Fruit fly (Drosophila melanogaster) whole organism: ENCODE measurements around the gene CG46310.

Experiments
- Dll ChIP-seq: fragments of >200 bp; optimal IDR thresholded peaks from 2 replicates; lab custom pipeline; 2017
- EcR ChIP-seq, 2 experiments: fragments of >200 bp; optimal IDR thresholded peaks; 2 replicates each; lab custom pipeline; 2017; ENCODE audit warnings: missing biosample characterization in 2 of 2, missing genetic modification characterization in 2 of 2, missing genetic modification reagents in 2 of 2
- pan ChIP-seq: fragments of >200 bp; optimal IDR thresholded peaks from 2 replicates; lab custom pipeline; 2017
- psq ChIP-seq: fragments of >200 bp; optimal IDR thresholded peaks from 2 replicates; lab custom pipeline; 2017

DNA sequence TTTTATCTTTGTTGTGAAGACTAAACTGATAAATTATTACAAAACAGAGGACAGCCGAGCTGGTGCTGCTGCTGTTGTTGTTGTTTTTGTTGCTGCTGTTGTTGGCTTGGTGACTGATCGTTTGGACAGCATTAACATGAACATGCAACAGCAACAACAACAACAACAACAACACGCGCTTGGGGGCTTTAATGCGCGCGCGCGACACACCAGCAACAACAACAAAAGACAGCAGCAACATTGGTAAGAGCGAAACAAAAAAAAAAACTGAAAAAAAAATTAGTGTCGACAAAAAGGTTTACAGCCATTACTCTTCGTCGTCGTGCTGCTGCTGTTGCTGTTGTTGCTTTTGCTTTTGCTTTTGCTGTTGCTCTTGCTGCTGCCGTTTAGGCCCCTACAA lies 42.8 kb upstream of the CG46310 start:
- TF ChIP-seq psq (lab: Kevin White, UChicago) (no peak), EcR (GFP tag; optimal IDR thresholded peaks at IDR 0.05; lab: Kevin White, UChicago) (no peak), Dll (lab: Kevin White, UChicago) (no peak), pan (lab: Kevin White, UChicago) (no peak)
